Worm (Caenorhabditis elegans) whole organism, mixed stage, embryonic: ENCODE results near the gene nas-20.

Experiments
- M03D4.4 ChIP-seq: sonication (generic microtip); optimal IDR thresholded peaks from 2 replicates; lab custom pipeline; 2017; ENCODE audit warnings: mild to moderate bottlenecking, missing genetic modification characterization, missing compliant biosample characterization
- blmp-1 ChIP-seq: fragments of 150-350 bp; optimal IDR thresholded peaks from 2 replicates; lab custom pipeline; 2014; ENCODE audit warnings: missing biosample characterization, missing genetic modification characterization
- ceh-39 ChIP-seq: fragments of 150-350 bp; optimal IDR thresholded peaks from 2 replicates; lab custom pipeline; 2014; ENCODE audit warnings: missing biosample characterization, missing genetic modification characterization
- ces-1 ChIP-seq: fragments of 150-350 bp; optimal IDR thresholded peaks from 2 replicates; lab custom pipeline; 2014; ENCODE audit warnings: missing biosample characterization, missing genetic modification reagents, missing genetic modification characterization
- drap-1 ChIP-seq: fragments of 200-800 bp; sonication (Bioruptor generic); optimal IDR thresholded peaks from 3 replicates; lab custom pipeline; 2018; ENCODE audit warnings: mild to moderate bottlenecking, missing genetic modification characterization, missing compliant biosample characterization
- elt-1 ChIP-seq: sonication (generic microtip); optimal IDR thresholded peaks from 2 replicates; lab custom pipeline; 2017; ENCODE audit warnings: missing genetic modification characterization, mild to moderate bottlenecking, missing compliant biosample characterization, antibody characterized with exemption, moderate library complexity, borderline replicate concordance; ENCODE audit not compliant: insufficient read depth
- elt-3 ChIP-seq: fragments of 150-350 bp; optimal IDR thresholded peaks from 2 replicates; lab custom pipeline; 2014; ENCODE audit warnings: missing biosample characterization, missing genetic modification characterization
- ham-2 ChIP-seq: fragments of 200-800 bp; sonication (Bioruptor generic); optimal IDR thresholded peaks from 2 replicates; lab custom pipeline; 2018; ENCODE audit warnings: mild to moderate bottlenecking, missing genetic modification characterization, missing compliant biosample characterization
- hlh-1 ChIP-seq: fragments of 150-350 bp; optimal IDR thresholded peaks from 2 replicates; lab custom pipeline; 2014; ENCODE audit warnings: missing biosample characterization, missing genetic modification reagents, missing genetic modification characterization
- lsy-2 ChIP-seq: fragments of 150-350 bp; optimal IDR thresholded peaks from 2 replicates; lab custom pipeline; 2014; ENCODE audit warnings: missing biosample characterization, missing genetic modification characterization
- mab-5 ChIP-seq: fragments of 150-350 bp; optimal IDR thresholded peaks from 2 replicates; lab custom pipeline; 2014; ENCODE audit warnings: missing biosample characterization, missing genetic modification characterization
- mep-1 ChIP-seq: fragments of 150-350 bp; optimal IDR thresholded peaks from 2 replicates; lab custom pipeline; 2017; ENCODE audit warnings: missing biosample characterization, missing genetic modification reagents, missing genetic modification characterization, inconsistent platforms
- mls-2 ChIP-seq: sonication (generic microtip); optimal IDR thresholded peaks from 2 replicates; lab custom pipeline; 2016; ENCODE audit warnings: mild to moderate bottlenecking, missing genetic modification characterization, moderate library complexity, missing compliant biosample characterization
- nhr-12 ChIP-seq: fragments of 150-350 bp; optimal IDR thresholded peaks from 2 replicates; lab custom pipeline; 2014; ENCODE audit warnings: missing biosample characterization, missing genetic modification characterization
- nhr-2 ChIP-seq: fragments of 150-350 bp; optimal IDR thresholded peaks from 2 replicates; lab custom pipeline; 2014; ENCODE audit warnings: missing biosample characterization, missing genetic modification characterization
- nhr-237 ChIP-seq: fragments of 150-350 bp; optimal IDR thresholded peaks from 2 replicates; lab custom pipeline; 2014; ENCODE audit warnings: missing biosample characterization, missing genetic modification characterization
- nhr-28 ChIP-seq: fragments of 150-350 bp; optimal IDR thresholded peaks from 2 replicates; lab custom pipeline; 2014; ENCODE audit warnings: missing biosample characterization, missing genetic modification characterization
- nhr-76 ChIP-seq: sonication (generic microtip); optimal IDR thresholded peaks from 2 replicates; lab custom pipeline; 2017; ENCODE audit warnings: missing biosample characterization, missing genetic modification characterization
- pha-4 ChIP-seq: fragments of 150-350 bp; optimal IDR thresholded peaks from 2 replicates; lab custom pipeline; 2018; ENCODE audit warnings: missing biosample characterization, missing genetic modification reagents, missing genetic modification characterization
- sem-2 ChIP-seq: fragments of 200-800 bp; sonication (Bioruptor generic); optimal IDR thresholded peaks from 2 replicates; lab custom pipeline; 2018; ENCODE audit warnings: mild to moderate bottlenecking, missing genetic modification characterization, missing compliant biosample characterization
- snpc-4 ChIP-seq: fragments of 150-350 bp; optimal IDR thresholded peaks from 2 replicates; lab custom pipeline; 2014; ENCODE audit warnings: missing biosample characterization, missing genetic modification characterization
- sptf-1 ChIP-seq: sonication (generic microtip); optimal IDR thresholded peaks from 2 replicates; lab custom pipeline; 2017; ENCODE audit warnings: mild to moderate bottlenecking, missing genetic modification characterization, moderate library complexity, missing compliant biosample characterization
- tbx-8 ChIP-seq: fragments of 200-800 bp; sonication (Bioruptor generic); optimal IDR thresholded peaks from 2 replicates; lab custom pipeline; 2018; ENCODE audit warnings: mild to moderate bottlenecking, missing genetic modification characterization, moderate library complexity, missing compliant biosample characterization
- unc-120 ChIP-seq: sonication (generic microtip); optimal IDR thresholded peaks from 2 replicates; lab custom pipeline; 2017; ENCODE audit warnings: missing genetic modification characterization, missing compliant biosample characterization; ENCODE audit not compliant: poor library complexity, severe bottlenecking
- unc-39 ChIP-seq: fragments of 150-350 bp; optimal IDR thresholded peaks from 2 replicates; lab custom pipeline; 2014; ENCODE audit warnings: missing biosample characterization, missing genetic modification characterization
- unc-62 ChIP-seq: fragments of 150-350 bp; optimal IDR thresholded peaks from 2 replicates; lab custom pipeline; 2014; ENCODE audit warnings: missing biosample characterization, missing genetic modification reagents, missing genetic modification characterization
- zip-8 ChIP-seq: fragments of 150-350 bp; optimal IDR thresholded peaks from 2 replicates; lab custom pipeline; 2014; ENCODE audit warnings: missing biosample characterization, missing genetic modification characterization
- ztf-11 ChIP-seq: fragments of 150-350 bp; optimal IDR thresholded peaks from 2 replicates; lab custom pipeline; 2014; ENCODE audit warnings: missing biosample characterization, missing genetic modification characterization

Gene nas-20

DNA sequence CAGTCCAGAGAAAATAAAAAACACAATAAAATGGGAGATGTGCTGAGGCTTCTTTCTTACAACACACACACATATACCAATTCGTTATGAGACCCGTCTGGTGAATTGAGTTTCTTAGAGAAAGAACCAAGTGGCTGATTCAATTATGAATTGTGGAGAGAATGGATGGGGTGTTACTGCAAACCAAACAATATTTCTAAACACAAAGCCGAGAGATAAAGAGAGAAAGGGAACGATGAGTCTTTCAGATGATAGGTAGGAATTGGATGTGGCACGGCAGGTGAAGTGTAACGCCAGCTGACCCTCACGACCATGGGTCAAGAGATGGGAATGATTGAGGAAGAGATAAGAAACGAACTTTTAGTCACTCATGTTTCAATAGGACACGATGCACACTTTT, 25.8 kb downstream of the nas-20 start, which contains the start of gene mig-17:
mig-17 (plus strand) TSS at position 389 of the 400 bp plus-strand sequence.
- TF ChIP-seq ces-1 (peak; percentile 94), unc-62 (GFP tag; lab: Kevin White, UChicago) (peak; percentile 12), nhr-12 (tag; lab: Kevin White, UChicago) (no peak), hlh-1 (peak; percentile 91)
- TF ChIP-seq, all 35 proteins: peak for 3

DNA sequence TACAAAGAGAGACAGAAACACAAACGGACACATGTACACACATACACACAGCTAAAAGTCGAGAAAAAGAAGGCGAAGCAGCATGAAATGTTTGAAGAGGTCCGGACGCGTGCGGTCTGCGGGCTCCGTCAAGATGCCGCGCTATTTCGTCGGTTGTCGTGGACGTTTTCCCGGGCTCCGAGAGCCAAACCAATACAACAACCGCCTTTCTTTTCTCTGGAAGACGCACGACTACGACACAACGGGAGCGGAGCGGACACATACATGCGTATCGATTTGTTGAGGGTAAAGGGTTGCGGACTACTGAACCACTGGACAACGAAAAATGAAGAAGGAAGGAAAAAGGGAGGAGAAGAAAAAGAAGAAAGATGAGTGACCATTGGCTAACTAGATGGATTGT, 26.7 kb downstream of the nas-20 start:
- TF ChIP-seq zip-8 (tag; lab: Kevin White, UChicago) (no peak), lsy-2 (tag; lab: Kevin White, UChicago) (no peak), drap-1 (GFP tag; lab: Kevin White, UChicago) (peak; percentile 12), mep-1 (tag; lab: Kevin White, UChicago) (no peak), pha-4 (tag; lab: Kevin White, UChicago) (no peak), mls-2 (tag; lab: Kevin White, UChicago) (peak; percentile 4), snpc-4 (no peak), ces-1 (peak; percentile 44), M03D4.4 (tag; lab: Kevin White, UChicago) (peak; percentile 4)

DNA sequence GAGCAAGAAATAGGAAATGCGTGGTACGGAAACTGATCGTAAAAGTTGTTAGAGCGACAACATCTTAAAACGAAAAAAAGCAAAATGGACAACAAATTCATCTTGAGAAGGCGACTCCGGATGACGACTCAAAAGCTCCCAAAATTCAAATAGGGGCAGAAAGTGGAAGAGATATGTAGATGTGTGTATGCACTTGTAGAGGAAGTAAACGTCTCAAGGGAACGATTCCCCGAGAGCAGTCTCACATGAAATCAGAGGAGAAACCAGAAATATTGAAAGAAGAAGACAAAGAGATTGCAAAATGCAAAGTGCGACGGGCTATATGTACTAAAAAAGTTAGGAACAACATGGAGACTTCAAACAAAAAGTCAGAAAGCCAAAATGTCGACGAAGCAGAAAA, 28.6 kb downstream of the nas-20 start, which contains the start of gene F57B7.2:
F57B7.2 (minus strand) TSS at position 101 of the 400 bp plus-strand sequence.
- TF ChIP-seq nhr-237 (no peak), mep-1 (tag; lab: Kevin White, UChicago) (no peak), sem-2 (GFP tag; lab: Kevin White, UChicago) (no peak), elt-1 (no peak), nhr-76 (tag; lab: Kevin White, UChicago) (no peak)

DNA sequence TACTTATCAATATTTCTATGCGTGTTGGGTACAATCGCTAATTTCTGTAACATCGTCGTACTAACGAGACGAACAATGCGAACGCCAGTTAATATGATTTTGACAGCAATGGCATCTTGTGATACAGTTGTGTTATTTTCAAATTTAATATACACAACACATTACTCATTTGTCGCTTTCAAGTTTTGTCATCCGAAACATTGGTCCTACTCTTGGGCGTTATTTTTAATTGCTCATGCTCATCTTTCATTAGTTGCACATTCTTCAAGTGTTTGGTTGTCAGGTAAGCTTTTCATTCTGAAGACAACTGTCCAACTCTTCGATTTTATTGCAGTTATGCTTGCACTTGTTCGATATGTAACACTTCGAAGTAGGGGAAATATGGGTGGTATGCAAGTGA, 32.9 kb downstream of the nas-20 start:
- no peak for TF ChIP-seq lsy-2 (tag; lab: Kevin White, UChicago)
- no peak for TF ChIP-seq snpc-4
- no peak for TF ChIP-seq nhr-12 (tag; lab: Kevin White, UChicago)
- no peak for TF ChIP-seq nhr-28
- TF ChIP-seq, all 35 proteins: peak for 0

DNA sequence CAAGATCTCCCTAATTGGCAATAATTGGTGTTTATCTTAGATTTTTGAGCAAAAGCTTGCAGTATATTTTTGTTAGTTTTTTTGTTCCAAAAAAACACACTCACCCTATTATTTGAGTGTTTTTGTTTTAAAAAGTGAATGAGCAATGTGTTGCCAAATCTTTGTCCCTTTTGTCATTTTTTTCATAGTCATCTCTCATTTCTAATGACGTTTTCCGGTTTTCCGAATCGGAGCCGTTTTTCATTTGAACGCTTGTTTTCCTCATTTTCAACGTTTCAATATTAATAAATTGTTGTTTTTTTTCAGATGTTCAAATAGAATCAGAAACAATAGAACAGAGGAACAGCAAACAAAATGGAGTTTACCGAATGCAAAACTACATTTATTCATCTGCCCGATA, 33.6 kb downstream of the nas-20 start, which contains the start of gene dmsr-1:
dmsr-1 (plus strand) TSS at position 301 of the 400 bp plus-strand sequence.
- TF ChIP-seq nhr-237 (no peak), lsy-2 (tag; lab: Kevin White, UChicago) (no peak), ztf-11 (no peak), blmp-1 (tag; lab: Kevin White, UChicago) (no peak), nhr-12 (tag; lab: Kevin White, UChicago) (no peak), pha-4 (tag; lab: Kevin White, UChicago) (no peak), ceh-39 (no peak), mab-5 (tag; lab: Kevin White, UChicago) (no peak), snpc-4 (no peak), sem-2 (GFP tag; lab: Kevin White, UChicago) (no peak), unc-39 (tag; lab: Kevin White, UChicago) (no peak), elt-1 (no peak), tbx-8 (GFP tag; lab: Kevin White, UChicago) (no peak), zip-8 (tag; lab: Kevin White, UChicago) (no peak), unc-120 (tag; lab: Kevin White, UChicago) (no peak), M03D4.4 (tag; lab: Kevin White, UChicago) (no peak), elt-3 (no peak), nhr-2 (no peak)

DNA sequence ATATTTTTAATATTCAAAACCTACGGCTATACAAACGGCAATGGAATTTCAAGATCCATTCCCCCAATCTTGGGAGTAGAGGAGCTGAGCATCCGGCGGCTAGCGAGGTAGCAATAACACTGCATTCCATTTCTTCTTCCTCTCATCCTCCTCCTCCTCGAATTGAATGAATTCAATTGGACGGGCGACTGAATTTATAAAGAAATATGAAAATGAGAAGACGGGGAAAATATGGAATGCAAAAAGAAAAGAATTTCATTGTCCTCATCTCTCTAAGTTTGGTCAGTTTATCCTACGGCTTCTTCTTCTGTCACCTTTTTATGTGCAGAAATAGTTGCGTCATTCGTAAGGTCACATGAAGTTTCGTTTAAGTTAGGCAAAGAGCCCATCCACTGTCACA, 35.7 kb downstream of the nas-20 start:
- TF ChIP-seq elt-1, result no peak
- no peak for TF ChIP-seq sptf-1 (tag; lab: Kevin White, UChicago)
- TF ChIP-seq ham-2 (GFP tag; lab: Kevin White, UChicago), result no peak
- no peak for TF ChIP-seq mep-1 (tag; lab: Kevin White, UChicago)
- no peak for TF ChIP-seq drap-1 (GFP tag; lab: Kevin White, UChicago)
- peak; percentile 47 for TF ChIP-seq zip-8 (tag; lab: Kevin White, UChicago)
- TF ChIP-seq ces-1, result peak; percentile 67

DNA sequence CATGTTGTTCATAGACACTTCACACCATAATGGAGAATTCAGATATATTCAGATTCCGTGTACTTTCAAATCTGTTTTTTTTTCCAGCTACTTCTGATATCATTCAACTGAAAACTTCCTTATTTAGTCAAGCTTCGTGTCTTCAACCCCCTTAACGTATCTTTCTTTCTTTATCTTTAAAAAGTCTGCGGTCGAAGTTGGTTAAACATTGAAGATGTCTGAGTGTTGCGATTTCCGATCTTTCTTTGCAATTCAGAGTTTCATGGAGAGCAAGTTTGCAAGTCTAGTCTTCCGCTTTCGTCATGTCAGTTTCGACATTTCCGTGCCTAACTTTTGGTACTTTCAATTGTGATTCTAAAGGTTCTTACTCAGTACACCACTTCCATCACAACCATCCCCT, 36.9 kb downstream of the nas-20 start:
- no peak for TF ChIP-seq hlh-1
- TF ChIP-seq M03D4.4 (tag; lab: Kevin White, UChicago), result no peak
